Fruit fly (Drosophila melanogaster) whole organism, embryonic: ENCODE data around the gene CG42571.

Experiments
- B-H2 ChIP-seq: fragments of 200-800 bp; sonication (Bioruptor generic); optimal IDR thresholded peaks from 2 replicates; lab custom pipeline; 2018; ENCODE audit warnings: missing biosample characterization, mild to moderate bottlenecking, missing genetic modification characterization
- CG10431 ChIP-seq: fragments of 200-800 bp; sonication (Bioruptor generic); optimal IDR thresholded peaks from 3 replicates; lab custom pipeline; 2018; ENCODE audit warnings: missing biosample characterization, mild to moderate bottlenecking, missing genetic modification characterization
- CG11398 ChIP-seq: fragments of 200-800 bp; sonication (Bioruptor generic); optimal IDR thresholded peaks from 2 replicates; lab custom pipeline; 2016; ENCODE audit warnings: missing biosample characterization, missing genetic modification characterization
- CG1233 ChIP-seq: fragments of 200-800 bp; sonication (Bioruptor generic); optimal IDR thresholded peaks from 4 replicates; lab custom pipeline; 2018; ENCODE audit warnings: missing biosample characterization, mild to moderate bottlenecking, missing genetic modification characterization
- CG13123 ChIP-seq: fragments of 200-800 bp; sonication (Bioruptor generic); optimal IDR thresholded peaks from 2 replicates; lab custom pipeline; 2016; ENCODE audit warnings: missing biosample characterization, missing genetic modification characterization
- CG13296 ChIP-seq: fragments of 200-800 bp; sonication (Bioruptor generic); optimal IDR thresholded peaks from 3 replicates; lab custom pipeline; 2018; ENCODE audit warnings: missing biosample characterization, mild to moderate bottlenecking, missing genetic modification characterization
- CG14667 ChIP-seq: fragments of 200-800 bp; sonication (Bioruptor generic); IDR thresholded peaks from 2 replicates; pipeline ENCODE4 v1.3.6; 2022; ENCODE audit warnings: missing biosample characterization, missing genetic modification characterization
- CG14965 ChIP-seq: fragments of 200-800 bp; sonication (Bioruptor generic); optimal IDR thresholded peaks from 2 replicates; lab custom pipeline; 2016; ENCODE audit warnings: missing biosample characterization, missing genetic modification characterization, borderline replicate concordance
- CG15514 ChIP-seq: fragments of 200-800 bp; sonication (Bioruptor generic); optimal IDR thresholded peaks from 3 replicates; lab custom pipeline; 2017; ENCODE audit warnings: missing biosample characterization, missing genetic modification characterization, mild to moderate bottlenecking, moderate library complexity, missing genetic modification reagents
- CG1602 ChIP-seq: fragments of 200-800 bp; sonication (Bioruptor generic); optimal IDR thresholded peaks from 3 replicates; lab custom pipeline; 2016; ENCODE audit warnings: missing biosample characterization, missing genetic modification characterization
- CG16779 ChIP-seq: fragments of 200-800 bp; sonication (Bioruptor generic); IDR thresholded peaks from 2 replicates; pipeline ENCODE4 v1.3.6; 2022; ENCODE audit warnings: missing biosample characterization, missing genetic modification characterization
- CG17385 ChIP-seq: fragments of 200-800 bp; sonication (Bioruptor generic); optimal IDR thresholded peaks from 3 replicates; lab custom pipeline; 2018; ENCODE audit warnings: missing biosample characterization, mild to moderate bottlenecking, missing genetic modification characterization
- CG18619 ChIP-seq: fragments of 200-800 bp; sonication (Bioruptor generic); optimal IDR thresholded peaks from 3 replicates; lab custom pipeline; 2017; ENCODE audit warnings: missing biosample characterization, mild to moderate bottlenecking, missing genetic modification characterization
- CG2678 ChIP-seq: fragments of 200-800 bp; sonication (Bioruptor generic); optimal IDR thresholded peaks from 3 replicates; lab custom pipeline; 2019; ENCODE audit warnings: missing biosample characterization, mild to moderate bottlenecking, missing genetic modification characterization, moderate library complexity
- CG2875 ChIP-seq: fragments of 200-800 bp; sonication (Bioruptor generic); optimal IDR thresholded peaks from 2 replicates; lab custom pipeline; 2017; ENCODE audit warnings: missing biosample characterization, mild to moderate bottlenecking, missing genetic modification characterization, missing genetic modification reagents
- CG31388 ChIP-seq: fragments of 200-800 bp; sonication (Bioruptor generic); optimal IDR thresholded peaks from 2 replicates; lab custom pipeline; 2016; ENCODE audit warnings: missing biosample characterization, missing genetic modification characterization
- CG7987 ChIP-seq: fragments of 200-800 bp; sonication (Bioruptor generic); optimal IDR thresholded peaks from 2 replicates; lab custom pipeline; 2018; ENCODE audit warnings: missing biosample characterization, mild to moderate bottlenecking, missing genetic modification characterization, moderate library complexity
- CG8388 ChIP-seq: fragments of 200-800 bp; sonication (Bioruptor generic); optimal IDR thresholded peaks from 2 replicates; lab custom pipeline; 2019; ENCODE audit warnings: missing biosample characterization, mild to moderate bottlenecking, missing genetic modification characterization, moderate library complexity
- CG8478 ChIP-seq: fragments of >200 bp; optimal IDR thresholded peaks from 2 replicates; lab custom pipeline; 2018
- CG8765 ChIP-seq: fragments of 200-800 bp; sonication (Bioruptor generic); IDR thresholded peaks from 2 replicates; pipeline ENCODE4 v1.3.6; 2022; ENCODE audit warnings: missing biosample characterization, missing genetic modification characterization
- CG9797 ChIP-seq: fragments of 200-800 bp; sonication (Bioruptor generic); optimal IDR thresholded peaks from 3 replicates; lab custom pipeline; 2018; ENCODE audit warnings: missing biosample characterization, mild to moderate bottlenecking, missing genetic modification characterization
- CG9932 ChIP-seq: fragments of 200-800 bp; sonication (Bioruptor generic); IDR thresholded peaks from 2 replicates; pipeline ENCODE4 v1.3.6; 2022; ENCODE audit warnings: missing biosample characterization, missing genetic modification characterization
- Chrac-16 ChIP-seq: fragments of 200-800 bp; sonication (Bioruptor generic); optimal IDR thresholded peaks from 3 replicates; lab custom pipeline; 2016; ENCODE audit warnings: missing biosample characterization, missing genetic modification characterization
- Fer2 ChIP-seq: fragments of 200-800 bp; sonication (Bioruptor generic); optimal IDR thresholded peaks from 2 replicates; lab custom pipeline; 2018; ENCODE audit warnings: missing biosample characterization, mild to moderate bottlenecking, missing genetic modification characterization, moderate library complexity
- H15 ChIP-seq: fragments of 200-800 bp; sonication (Bioruptor generic); IDR thresholded peaks from 3 replicates; pipeline ENCODE4 v1.3.6; 2022; ENCODE audit warnings: missing biosample characterization, missing genetic modification characterization
- HLH54F ChIP-seq: fragments of 200-800 bp; sonication (Bioruptor generic); optimal IDR thresholded peaks from 3 replicates; lab custom pipeline; 2016; ENCODE audit warnings: missing biosample characterization, missing genetic modification characterization
- Hand ChIP-seq: fragments of 200-800 bp; sonication (Bioruptor generic); optimal IDR thresholded peaks from 2 replicates; lab custom pipeline; 2017; ENCODE audit warnings: mild to moderate bottlenecking, missing biosample characterization, missing genetic modification reagents, missing genetic modification characterization
- Hey ChIP-seq: fragments of 200-800 bp; sonication (Bioruptor generic); optimal IDR thresholded peaks from 3 replicates; lab custom pipeline; 2018; ENCODE audit warnings: missing biosample characterization, mild to moderate bottlenecking, missing genetic modification characterization
- HmgD ChIP-seq: fragments of 200-800 bp; sonication (Bioruptor generic); optimal IDR thresholded peaks from 3 replicates; lab custom pipeline; 2016; ENCODE audit warnings: missing biosample characterization, missing genetic modification characterization
- Mes4 ChIP-seq: fragments of 200-800 bp; sonication (Bioruptor generic); optimal IDR thresholded peaks from 2 replicates; lab custom pipeline; 2016; ENCODE audit warnings: missing biosample characterization, missing genetic modification characterization
- NC2α ChIP-seq: fragments of 200-800 bp; sonication (Bioruptor generic); optimal IDR thresholded peaks from 2 replicates; lab custom pipeline; 2016; ENCODE audit warnings: missing biosample characterization, missing genetic modification characterization
- NC2β ChIP-seq: fragments of 200-800 bp; sonication (Bioruptor generic); optimal IDR thresholded peaks from 2 replicates; lab custom pipeline; 2016; ENCODE audit warnings: missing biosample characterization, missing genetic modification characterization
- Nf-YB ChIP-seq: fragments of 200-800 bp; sonication (Bioruptor generic); optimal IDR thresholded peaks from 3 replicates; lab custom pipeline; 2019; ENCODE audit warnings: missing biosample characterization, mild to moderate bottlenecking, missing genetic modification characterization, moderate library complexity
- Sin3A ChIP-seq: fragments of >200 bp; optimal IDR thresholded peaks from 2 replicates; lab custom pipeline; 2018
- Usf ChIP-seq: fragments of 200-800 bp; sonication (Bioruptor generic); optimal IDR thresholded peaks from 2 replicates; lab custom pipeline; 2017; ENCODE audit warnings: missing genotype, missing biosample characterization, missing genetic modification characterization
- YL-1 ChIP-seq: fragments of 200-800 bp; sonication (Bioruptor generic); optimal IDR thresholded peaks from 3 replicates; lab custom pipeline; 2017; ENCODE audit warnings: missing biosample characterization, mild to moderate bottlenecking, missing genetic modification characterization
- ase ChIP-seq: fragments of 200-800 bp; sonication (Bioruptor generic); IDR thresholded peaks from 3 replicates; pipeline ENCODE4 v1.3.6; 2022; ENCODE audit warnings: missing biosample characterization, missing genetic modification characterization
- br ChIP-seq: fragments of >200 bp; optimal IDR thresholded peaks from 2 replicates; lab custom pipeline; 2017
- crol ChIP-seq: fragments of 200-800 bp; sonication (Bioruptor generic); IDR thresholded peaks from 2 replicates; pipeline ENCODE4 v1.3.6; 2022; ENCODE audit warnings: missing biosample characterization, missing genetic modification characterization
- disco-r ChIP-seq: fragments of 200-800 bp; sonication (Bioruptor generic); optimal IDR thresholded peaks from 2 replicates; lab custom pipeline; 2016; ENCODE audit warnings: missing biosample characterization, missing genetic modification characterization
- emc ChIP-seq: fragments of 200-800 bp; sonication (Bioruptor generic); optimal IDR thresholded peaks from 2 replicates; lab custom pipeline; 2016; ENCODE audit warnings: missing biosample characterization, missing genetic modification characterization
- fu2 ChIP-seq: fragments of 200-800 bp; sonication (Bioruptor generic); optimal IDR thresholded peaks from 2 replicates; lab custom pipeline; 2016; ENCODE audit warnings: missing biosample characterization, missing genetic modification characterization
- inv ChIP-seq: fragments of 200-800 bp; sonication (Bioruptor generic); IDR thresholded peaks from 2 replicates; pipeline ENCODE4 v1.3.6; 2022; ENCODE audit warnings: missing biosample characterization, missing genetic modification characterization; ENCODE audit not compliant: partially characterized antibody
- klu ChIP-seq: fragments of 200-800 bp; sonication (Bioruptor generic); IDR thresholded peaks from 2 replicates; pipeline ENCODE4 v1.3.6; 2022; ENCODE audit warnings: missing biosample characterization, missing genetic modification characterization
- kni ChIP-seq: fragments of 200-800 bp; sonication (Bioruptor generic); optimal IDR thresholded peaks from 3 replicates; lab custom pipeline; 2017; ENCODE audit warnings: mild to moderate bottlenecking, missing biosample characterization, missing genetic modification reagents, missing genetic modification characterization
- oc ChIP-seq: fragments of 200-800 bp; sonication (Bioruptor generic); optimal IDR thresholded peaks from 2 replicates; lab custom pipeline; 2018; ENCODE audit warnings: missing biosample characterization, mild to moderate bottlenecking, missing genetic modification characterization, moderate library complexity
- pnt ChIP-seq: fragments of 200-800 bp; sonication (Bioruptor generic); optimal IDR thresholded peaks from 3 replicates; lab custom pipeline; 2016; ENCODE audit warnings: missing biosample characterization, missing genetic modification characterization
- ranshi ChIP-seq: fragments of 200-800 bp; sonication (Bioruptor generic); IDR thresholded peaks from 2 replicates; pipeline ENCODE4 v1.3.6; 2022; ENCODE audit warnings: missing biosample characterization, missing genetic modification characterization
- schlank ChIP-seq: fragments of 200-800 bp; sonication (Bioruptor generic); optimal IDR thresholded peaks from 2 replicates; lab custom pipeline; 2018; ENCODE audit warnings: missing biosample characterization, mild to moderate bottlenecking, missing genetic modification characterization
- sens-2 ChIP-seq: fragments of 200-800 bp; sonication (Bioruptor generic); IDR thresholded peaks from 2 replicates; pipeline ENCODE4 v1.3.6; 2022; ENCODE audit warnings: missing biosample characterization, missing genetic modification characterization
- seq ChIP-seq: fragments of 200-800 bp; sonication (Bioruptor generic); IDR thresholded peaks from 2 replicates; pipeline ENCODE4 v1.3.6; 2022; ENCODE audit warnings: missing biosample characterization, missing genetic modification characterization
- sug ChIP-seq: fragments of 200-800 bp; optimal IDR thresholded peaks from 2 replicates; lab custom pipeline; 2019; ENCODE audit warnings: missing biosample characterization, mild to moderate bottlenecking, missing genetic modification characterization, moderate library complexity
- vvl ChIP-seq: fragments of 200-800 bp; sonication (Bioruptor generic); IDR thresholded peaks from 2 replicates; pipeline ENCODE4 v1.3.6; 2022; ENCODE audit warnings: missing biosample characterization, missing genetic modification characterization
- wor ChIP-seq: fragments of 200-800 bp; sonication (Bioruptor generic); IDR thresholded peaks from 2 replicates; pipeline ENCODE4 v1.3.6; 2022; ENCODE audit warnings: missing biosample characterization, missing genetic modification characterization

The CG42571 gene

DNA sequence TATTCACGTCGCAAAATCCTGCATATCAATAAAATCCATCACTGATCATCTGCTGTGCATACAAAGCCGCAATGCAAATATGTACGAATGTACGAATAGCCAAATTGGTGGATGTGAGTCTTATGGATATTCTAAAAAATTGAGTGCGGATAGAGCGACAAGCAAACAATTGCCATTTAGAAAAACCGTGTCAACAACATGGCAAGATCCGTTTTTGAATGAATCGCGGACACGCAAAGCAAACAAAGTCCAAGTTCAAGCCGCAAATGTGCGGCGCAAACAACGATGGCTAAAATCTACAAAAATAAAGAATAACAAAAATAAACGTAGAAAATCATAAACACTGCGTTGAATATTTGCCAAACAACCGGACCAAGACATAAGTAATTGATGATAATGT is 26.7 kb upstream of the CG42571 start (continued):
- TF ChIP-seq CG9797 (GFP tag; lab: Kevin White, UChicago) (no peak), seq (GFP tag; lab: Robert Waterston, UW) (peak; percentile 52; the same call in 1 of the 2 replicates), sug (tag; lab: Kevin White, UChicago) (no peak), H15 (GFP tag; lab: Robert Waterston, UW) (no peak), CG13296 (GFP tag; lab: Kevin White, UChicago) (peak; percentile 54), B-H2 (GFP tag; lab: Kevin White, UChicago) (peak; percentile 41), Nf-YB (no peak), CG18619 (GFP tag; lab: Kevin White, UChicago) (peak; percentile 20), Sin3A (no peak), CG2875 (no peak), CG31388 (GFP tag; lab: Kevin White, UChicago) (no peak), CG8765 (GFP tag; lab: Robert Waterston, UW) (no peak), Mes4 (GFP tag; lab: Kevin White, UChicago) (no peak), sens-2 (no peak), NC2α (no peak), NC2β (GFP tag; lab: Kevin White, UChicago) (no peak), HLH54F (no peak), inv (GFP tag; lab: Robert Waterston, UW) (no peak), CG1233 (GFP tag; lab: Kevin White, UChicago) (no peak), YL-1 (GFP tag; lab: Kevin White, UChicago) (no peak), Fer2 (tag; lab: Kevin White, UChicago) (no peak), CG15514 (GFP tag; lab: Kevin White, UChicago) (peak; percentile 20), CG13123 (no peak), CG14667 (GFP tag; lab: Robert Waterston, UW) (no peak), Hand (GFP tag; lab: Kevin White, UChicago) (no peak), ase (GFP tag; lab: Robert Waterston, UW) (no peak), CG17385 (GFP tag; lab: Kevin White, UChicago) (peak; percentile 18), CG16779 (no peak), CG7987 (GFP tag; lab: Kevin White, UChicago) (no peak), fu2 (GFP tag; lab: Kevin White, UChicago) (no peak), HmgD (GFP tag; lab: Kevin White, UChicago) (no peak), br (lab: Kevin White, UChicago) (no peak), kni (GFP tag; lab: Kevin White, UChicago) (no peak), pnt (GFP tag; lab: Kevin White, UChicago) (no peak), CG14965 (no peak), CG9932 (GFP tag; lab: Robert Waterston, UW) (peak; percentile 31; the same call in 1 of the 2 replicates), wor (GFP tag; lab: Robert Waterston, UW) (no peak), disco-r (GFP tag; lab: Kevin White, UChicago) (no peak), emc (no peak), CG8388 (no peak), crol (no peak), CG8478 (lab: Kevin White, UChicago) (no peak), schlank (tag; lab: Kevin White, UChicago) (peak; percentile 29), Chrac-16 (GFP tag; lab: Kevin White, UChicago) (no peak), Usf (GFP tag; lab: Kevin White, UChicago) (no peak), vvl (GFP tag; lab: Robert Waterston, UW) (no peak), CG11398 (no peak), klu (GFP tag; lab: Robert Waterston, UW) (no peak), oc (no peak), CG1602 (no peak), CG2678 (tag; lab: Kevin White, UChicago) (peak; percentile 26), ranshi (GFP tag; lab: Robert Waterston, UW) (no peak), CG10431 (GFP tag; lab: Kevin White, UChicago) (no peak), Hey (tag; lab: Kevin White, UChicago) (no peak)
